Fruit fly (Drosophila melanogaster): ENCODE data around the gene mdu.

DNA sequence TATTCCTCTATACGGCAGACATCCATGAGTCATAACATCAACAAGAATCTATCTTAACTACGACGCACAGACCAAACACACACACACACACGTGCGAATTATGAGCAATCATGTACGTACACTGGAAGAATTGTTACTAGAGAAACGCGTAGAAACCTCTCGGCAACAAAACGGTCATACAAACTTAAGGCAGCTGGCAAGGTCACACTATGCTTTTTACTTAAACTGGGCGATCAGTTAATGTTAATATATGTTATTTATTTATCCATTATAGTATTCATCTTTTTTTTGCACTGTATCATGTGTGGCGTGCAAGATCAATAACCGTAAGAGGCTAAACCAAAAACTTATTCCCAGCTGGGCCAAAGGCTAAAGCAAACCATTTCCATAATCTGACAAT, 42.2 kb downstream of the mdu start:
- no peak for TF ChIP-seq kay (GFP tag; ENCODE audit: borderline replicate concordance)
- TF ChIP-seq pad (GFP tag; optimal IDR thresholded peaks at IDR 0.05), result no peak
- no peak for TF ChIP-seq tj (GFP tag; optimal IDR thresholded peaks at IDR 0.05)
- no peak for TF ChIP-seq Mnt (GFP tag; optimal IDR thresholded peaks at IDR 0.05)
- TF ChIP-seq bab1 (GFP tag; optimal IDR thresholded peaks at IDR 0.05), result no peak
- TF ChIP-seq Hr96 (GFP tag; optimal IDR thresholded peaks at IDR 0.05), result no peak
- TF ChIP-seq CG5204 (GFP tag; optimal IDR thresholded peaks at IDR 0.05), result no peak
- TF ChIP-seq CG7101 (tag; optimal IDR thresholded peaks at IDR 0.05), result no peak
- no peak for TF ChIP-seq CG11617 (GFP tag; optimal IDR thresholded peaks at IDR 0.05)
- no peak for TF ChIP-seq cnc (optimal IDR thresholded peaks at IDR 0.05)

Measured in whole organism, adult.